Fruit fly (Drosophila melanogaster) whole organism, embryonic: ENCODE results near the gene Gpo3.

Experiments used
- Bgb ChIP-seq: fragments of 200-800 bp; sonication (Bioruptor generic); IDR thresholded peaks from 2 replicates; pipeline ENCODE4 v1.3.6; 2022; ENCODE audit warnings: missing biosample characterization, missing genetic modification characterization; ENCODE audit not compliant: partially characterized antibody
- CG10147 ChIP-seq: fragments of 200-800 bp; sonication (Bioruptor generic); optimal IDR thresholded peaks from 2 replicates; lab custom pipeline; 2019; ENCODE audit warnings: missing biosample characterization, mild to moderate bottlenecking, missing genetic modification characterization, moderate library complexity
- CG11085 ChIP-seq: fragments of 200-800 bp; sonication (Bioruptor generic); IDR thresholded peaks from 2 replicates; pipeline ENCODE4 v1.3.6; 2022; ENCODE audit warnings: missing biosample characterization, missing genetic modification characterization
- CG11093 ChIP-seq: fragments of 200-800 bp; sonication (Bioruptor generic); IDR thresholded peaks from 3 replicates; pipeline ENCODE4 v1.3.6; 2022; ENCODE audit warnings: missing biosample characterization, missing genetic modification characterization
- CG11723 ChIP-seq: fragments of 200-800 bp; sonication (Bioruptor generic); optimal IDR thresholded peaks from 2 replicates; lab custom pipeline; 2017; ENCODE audit warnings: missing biosample characterization, mild to moderate bottlenecking, missing genetic modification characterization
- CG12659 ChIP-seq: fragments of 200-800 bp; sonication (Bioruptor generic); optimal IDR thresholded peaks from 3 replicates; lab custom pipeline; 2017; ENCODE audit warnings: mild to moderate bottlenecking, missing biosample characterization, missing genetic modification reagents, missing genetic modification characterization
- CG14441 ChIP-seq: fragments of 200-800 bp; sonication (Bioruptor generic); IDR thresholded peaks from 2 replicates; pipeline ENCODE4 v1.3.6; 2022; ENCODE audit warnings: missing biosample characterization, missing genetic modification characterization
- CG15696 ChIP-seq: fragments of 200-800 bp; sonication (Bioruptor generic); optimal IDR thresholded peaks from 2 replicates; lab custom pipeline; 2019; ENCODE audit warnings: missing biosample characterization, mild to moderate bottlenecking, missing genetic modification characterization, moderate library complexity
- CG17186 ChIP-seq: fragments of 200-800 bp; sonication (Bioruptor generic); optimal IDR thresholded peaks from 3 replicates; lab custom pipeline; 2017; ENCODE audit warnings: missing biosample characterization, missing genetic modification reagents, missing genetic modification characterization
- CG2116 ChIP-seq: fragments of 200-800 bp; sonication (Bioruptor generic); optimal IDR thresholded peaks from 3 replicates; lab custom pipeline; 2018; ENCODE audit warnings: missing biosample characterization, mild to moderate bottlenecking, missing genetic modification characterization
- CG2875 ChIP-seq: fragments of 200-800 bp; sonication (Bioruptor generic); optimal IDR thresholded peaks from 2 replicates; lab custom pipeline; 2017; ENCODE audit warnings: missing biosample characterization, mild to moderate bottlenecking, missing genetic modification characterization, missing genetic modification reagents
- CG33557 ChIP-seq: fragments of 200-800 bp; sonication (Bioruptor generic); optimal IDR thresholded peaks from 2 replicates; lab custom pipeline; 2019; ENCODE audit warnings: missing biosample characterization, mild to moderate bottlenecking, missing genetic modification characterization, moderate library complexity
- CG34422 ChIP-seq: fragments of 200-800 bp; sonication (Bioruptor generic); IDR thresholded peaks from 3 replicates; pipeline ENCODE4 v1.3.6; 2022; ENCODE audit warnings: missing biosample characterization, missing genetic modification characterization
- CG3838 ChIP-seq: fragments of 200-800 bp; sonication (Bioruptor generic); optimal IDR thresholded peaks from 3 replicates; lab custom pipeline; 2016; ENCODE audit warnings: missing biosample characterization, missing genetic modification characterization
- CG3847 ChIP-seq: fragments of 200-800 bp; sonication (Bioruptor generic); IDR thresholded peaks from 2 replicates; pipeline ENCODE4 v1.3.6; 2022; ENCODE audit warnings: missing biosample characterization, missing genetic modification characterization
- CG7372 ChIP-seq: fragments of 200-800 bp; sonication (Bioruptor generic); IDR thresholded peaks from 2 replicates; pipeline ENCODE4 v1.3.6; 2022; ENCODE audit warnings: missing biosample characterization, missing genetic modification characterization
- CG8290 ChIP-seq, 3 experiments: fragments of 200-800 bp; sonication (Bioruptor generic); optimal IDR thresholded peaks; 2 replicates each; lab custom pipeline; 2016 to 2019; ENCODE audit warnings: missing biosample characterization in 3 of 3, missing genetic modification characterization in 3 of 3, mild to moderate bottlenecking in 2 of 3, moderate library complexity in 1 of 3
- CG9215 ChIP-seq: fragments of 200-800 bp; sonication (Bioruptor generic); IDR thresholded peaks from 2 replicates; pipeline ENCODE4 v1.3.6; 2022; ENCODE audit warnings: missing biosample characterization, missing genetic modification characterization
- CG9932 ChIP-seq: fragments of 200-800 bp; sonication (Bioruptor generic); IDR thresholded peaks from 2 replicates; pipeline ENCODE4 v1.3.6; 2022; ENCODE audit warnings: missing biosample characterization, missing genetic modification characterization
- Dip3 ChIP-seq: fragments of 200-800 bp; sonication (Bioruptor generic); optimal IDR thresholded peaks from 3 replicates; lab custom pipeline; 2016; ENCODE audit warnings: missing biosample characterization, missing genetic modification characterization
- E2f2 ChIP-seq: fragments of 200-800 bp; sonication (Bioruptor generic); IDR thresholded peaks from 2 replicates; pipeline ENCODE4 v1.3.6; 2022; ENCODE audit warnings: missing biosample characterization, missing genetic modification characterization
- Eip74EF ChIP-seq, 2 experiments: fragments of 200-800 bp in 1 of 2; fragments of >200 bp in 1 of 2; sonication (Bioruptor generic) in 1 of 2; optimal IDR thresholded peaks; 2 replicates each; lab custom pipeline; 2017 to 2019; ENCODE audit warnings: missing biosample characterization in 2 of 2, missing genetic modification characterization in 2 of 2, mild to moderate bottlenecking in 1 of 2, moderate library complexity in 1 of 2
- Ets65A ChIP-seq: fragments of 200-800 bp; sonication (Bioruptor generic); peaks from one replicate; lab custom pipeline; 2016; ENCODE audit warnings: missing biosample characterization, missing genetic modification characterization
- Fer2 ChIP-seq: fragments of 200-800 bp; sonication (Bioruptor generic); optimal IDR thresholded peaks from 2 replicates; lab custom pipeline; 2018; ENCODE audit warnings: missing biosample characterization, mild to moderate bottlenecking, missing genetic modification characterization, moderate library complexity
- Gug ChIP-seq: fragments of 200-800 bp; sonication (Bioruptor generic); IDR thresholded peaks from 4 replicates; pipeline ENCODE4 v1.3.6; 2022; ENCODE audit warnings: missing biosample characterization, missing genetic modification characterization
- HHEX ChIP-seq: fragments of 200-800 bp; sonication (Bioruptor generic); optimal IDR thresholded peaks from 3 replicates; lab custom pipeline; 2017; ENCODE audit warnings: missing biosample characterization, mild to moderate bottlenecking, missing genetic modification characterization, missing genetic modification reagents
- HmgD ChIP-seq: fragments of 200-800 bp; sonication (Bioruptor generic); optimal IDR thresholded peaks from 3 replicates; lab custom pipeline; 2016; ENCODE audit warnings: missing biosample characterization, missing genetic modification characterization
- Hsf ChIP-seq: fragments of 200-800 bp; sonication (Bioruptor generic); optimal IDR thresholded peaks from 3 replicates; lab custom pipeline; 2016; ENCODE audit warnings: missing biosample characterization, missing genetic modification characterization
- Kr ChIP-seq: fragments of 200-800 bp; sonication (Bioruptor generic); optimal IDR thresholded peaks from 2 replicates; lab custom pipeline; 2017; ENCODE audit warnings: missing biosample characterization, mild to moderate bottlenecking, missing genetic modification characterization
- PHDP ChIP-seq: fragments of 200-800 bp; sonication (Bioruptor generic); optimal IDR thresholded peaks from 3 replicates; lab custom pipeline; 2018; ENCODE audit warnings: missing biosample characterization, mild to moderate bottlenecking, missing genetic modification characterization, moderate library complexity
- Tbp ChIP-seq: fragments of >200 bp; optimal IDR thresholded peaks from 2 replicates; lab custom pipeline; 2018; ENCODE audit warnings: missing biosample characterization, missing genetic modification characterization
- YL-1 ChIP-seq: fragments of 200-800 bp; sonication (Bioruptor generic); optimal IDR thresholded peaks from 3 replicates; lab custom pipeline; 2017; ENCODE audit warnings: missing biosample characterization, mild to moderate bottlenecking, missing genetic modification characterization
- ac ChIP-seq: fragments of 200-800 bp; sonication (Bioruptor generic); optimal IDR thresholded peaks from 3 replicates; lab custom pipeline; 2017; ENCODE audit warnings: missing biosample characterization, mild to moderate bottlenecking, missing genetic modification characterization
- al ChIP-seq: fragments of 200-800 bp; sonication (Bioruptor generic); IDR thresholded peaks from 2 replicates; pipeline ENCODE4 v1.3.6; 2022; ENCODE audit warnings: missing biosample characterization, missing genetic modification characterization
- aop ChIP-seq: fragments of 200-800 bp; sonication (Bioruptor generic); IDR thresholded peaks from 2 replicates; pipeline ENCODE4 v1.3.6; 2022; ENCODE audit warnings: missing biosample characterization, missing genetic modification characterization
- ase ChIP-seq: fragments of 200-800 bp; sonication (Bioruptor generic); IDR thresholded peaks from 3 replicates; pipeline ENCODE4 v1.3.6; 2022; ENCODE audit warnings: missing biosample characterization, missing genetic modification characterization
- ash1 ChIP-seq: fragments of 200-800 bp; sonication (Bioruptor generic); optimal IDR thresholded peaks from 2 replicates; lab custom pipeline; 2018; ENCODE audit warnings: missing biosample characterization, mild to moderate bottlenecking, missing genetic modification characterization
- bowl ChIP-seq: fragments of 200-800 bp; sonication (Bioruptor generic); IDR thresholded peaks from 2 replicates; pipeline ENCODE4 v1.3.6; 2022; ENCODE audit warnings: missing biosample characterization, missing genetic modification characterization
- crol ChIP-seq: fragments of 200-800 bp; sonication (Bioruptor generic); IDR thresholded peaks from 2 replicates; pipeline ENCODE4 v1.3.6; 2022; ENCODE audit warnings: missing biosample characterization, missing genetic modification characterization
- eve ChIP-seq, 2 experiments: fragments of >200 bp; optimal IDR thresholded peaks; 2 replicates each; lab custom pipeline; 2017; ENCODE audit warnings: missing biosample characterization in 2 of 2, missing genetic modification characterization in 2 of 2
- fu2 ChIP-seq: fragments of 200-800 bp; sonication (Bioruptor generic); optimal IDR thresholded peaks from 2 replicates; lab custom pipeline; 2016; ENCODE audit warnings: missing biosample characterization, missing genetic modification characterization
- gcm2 ChIP-seq: fragments of 200-800 bp; sonication (Bioruptor generic); optimal IDR thresholded peaks from 2 replicates; lab custom pipeline; 2016; ENCODE audit warnings: missing biosample characterization, missing genetic modification characterization
- gem ChIP-seq: fragments of 200-800 bp; sonication (Bioruptor generic); optimal IDR thresholded peaks from 2 replicates; lab custom pipeline; 2019; ENCODE audit warnings: missing biosample characterization, mild to moderate bottlenecking, missing genetic modification characterization, moderate library complexity
- h ChIP-seq: fragments of >200 bp; optimal IDR thresholded peaks from 2 replicates; lab custom pipeline; 2017
- nom ChIP-seq: fragments of 200-800 bp; sonication (Bioruptor generic); optimal IDR thresholded peaks from 2 replicates; lab custom pipeline; 2017; ENCODE audit warnings: missing biosample characterization, missing genetic modification characterization, mild to moderate bottlenecking, moderate library complexity, missing genetic modification reagents
- otp ChIP-seq: fragments of 200-800 bp; sonication (Bioruptor generic); IDR thresholded peaks from 3 replicates; pipeline ENCODE4, ENCODE4 v1.3.6; 2022; ENCODE audit warnings: missing biosample characterization, missing genetic modification characterization
- sima ChIP-seq: fragments of 200-800 bp; sonication (Bioruptor generic); optimal IDR thresholded peaks from 2 replicates; lab custom pipeline; 2016; ENCODE audit warnings: missing biosample characterization, missing genetic modification characterization
- slou ChIP-seq: fragments of 200-800 bp; sonication (Bioruptor generic); optimal IDR thresholded peaks from 3 replicates; lab custom pipeline; 2016; ENCODE audit warnings: missing biosample characterization, missing genetic modification characterization
- sug ChIP-seq: fragments of 200-800 bp; optimal IDR thresholded peaks from 2 replicates; lab custom pipeline; 2019; ENCODE audit warnings: missing biosample characterization, mild to moderate bottlenecking, missing genetic modification characterization, moderate library complexity
- wek ChIP-seq: fragments of 200-800 bp; sonication (Bioruptor generic); optimal IDR thresholded peaks from 3 replicates; lab custom pipeline; 2018; ENCODE audit warnings: missing biosample characterization, mild to moderate bottlenecking, missing genetic modification characterization, moderate library complexity

The Gpo3 gene

dm6 chr2L:13665025-13665881, 42.8 kb upstream of the Gpo3 start, which contains the start of gene CG18507 (continued):
- TF ChIP-seq Ets65A (GFP tag; lab: Kevin White, UChicago) (no peak), CG17186 (GFP tag; lab: Kevin White, UChicago) (no peak), aop (GFP tag; lab: Robert Waterston, UW) (no peak), CG14441 (GFP tag; lab: Robert Waterston, UW) (no peak), sug (peak; percentile 10), ash1 (no peak), gem (tag; lab: Kevin White, UChicago) (peak; percentile 10), CG2875 (GFP tag; lab: Kevin White, UChicago) (no peak), CG9215 (GFP tag; lab: Robert Waterston, UW) (peak; percentile 38), CG8290 (GFP tag; optimal IDR thresholded peaks at IDR 0.05; lab: Kevin White, UChicago) (no peak), CG8290 (tag; optimal IDR thresholded peaks at IDR 0.05; lab: Kevin White, UChicago) (no peak), al (no peak; the same call in 1 of the 2 replicates), CG33557 (GFP tag; lab: Kevin White, UChicago) (no peak), CG7372 (GFP tag; lab: Robert Waterston, UW) (no peak), CG15696 (no peak), crol (no peak), Tbp (GFP tag; lab: Kevin White, UChicago) (no peak), HHEX (GFP tag; lab: Kevin White, UChicago) (no peak), sima (no peak), CG11085 (no peak), otp (0 out of 3 replicates have a peak, but pooled peaks have one; percentile 11), slou (no peak), Bgb (0 out of 2 replicates have a peak, but pooled peaks have one; percentile 19), h (no peak), nom (GFP tag; lab: Kevin White, UChicago) (peak; percentile 90), ase (GFP tag; lab: Robert Waterston, UW) (no peak), CG34422 (GFP tag; lab: Robert Waterston, UW) (0 out of 3 replicates have a peak, but pooled peaks have one; percentile 26), gcm2 (GFP tag; lab: Kevin White, UChicago) (no peak), YL-1 (no peak), bowl (GFP tag; lab: Robert Waterston, UW) (no peak), CG3838 (no peak), CG10147 (GFP tag; lab: Kevin White, UChicago) (no peak), CG11093 (GFP tag; lab: Robert Waterston, UW) (no peak), CG11723 (GFP tag; lab: Kevin White, UChicago) (no peak), Dip3 (no peak), E2f2 (GFP tag; lab: Robert Waterston, UW) (no peak), Gug (GFP tag; lab: Robert Waterston, UW) (no peak), wek (GFP tag; lab: Kevin White, UChicago) (no peak), CG9932 (GFP tag; lab: Robert Waterston, UW) (peak; percentile 54), Eip74EF (GFP tag; optimal IDR thresholded peaks at IDR 0.05; lab: Kevin White, UChicago) (no peak), CG12659 (GFP tag; lab: Kevin White, UChicago) (no peak), eve (GFP tag; optimal IDR thresholded peaks at IDR 0.05; lab: Kevin White, UChicago) (no peak), Kr (GFP tag; lab: Kevin White, UChicago) (no peak), CG2116 (GFP tag; lab: Kevin White, UChicago) (no peak), Fer2 (no peak), Hsf (GFP tag; lab: Kevin White, UChicago) (no peak), PHDP (tag; lab: Kevin White, UChicago) (no peak), HmgD (GFP tag; lab: Kevin White, UChicago) (no peak), fu2 (GFP tag; lab: Kevin White, UChicago) (no peak), CG3847 (GFP tag; lab: Robert Waterston, UW) (no peak), ac (GFP tag; lab: Kevin White, UChicago) (no peak)
